Worm (Caenorhabditis elegans) whole organism, L4 larva: ENCODE results near the gene tbc-13.
A peak's percentile ranks its signal among the peaks of the same experiment; 100 is the strongest.

ENCODE experiments used
- F10B5.3 ChIP-seq: sonication (generic microtip); optimal IDR thresholded peaks from 2 replicates; lab custom pipeline; 2016; ENCODE audit warnings: mild to moderate bottlenecking, missing genetic modification characterization, missing compliant biosample characterization
- F26F4.8 ChIP-seq: fragments of 200-800 bp; sonication (Bioruptor generic); conservative IDR thresholded peaks from 2 replicates; pipeline ENCODE4 v1.3.6; 2022; ENCODE audit warnings: missing genetic modification characterization, missing compliant biosample characterization
- F37D6.2 ChIP-seq: sonication (generic microtip); optimal IDR thresholded peaks from 2 replicates; lab custom pipeline; 2016; ENCODE audit warnings: mild to moderate bottlenecking, missing genetic modification characterization, missing compliant biosample characterization
- F49E8.2 ChIP-seq: sonication (generic microtip); optimal IDR thresholded peaks from 2 replicates; lab custom pipeline; 2016; ENCODE audit warnings: missing compliant biosample characterization, mild to moderate bottlenecking, missing genetic modification characterization, borderline replicate concordance
- R02D3.7 ChIP-seq: fragments of 150-350 bp; sonication (generic microtip); optimal IDR thresholded peaks from 3 replicates; lab custom pipeline; 2014; ENCODE audit warnings: missing biosample characterization, missing genetic modification characterization
- T26A8.4 ChIP-seq: fragments of 200-800 bp; sonication (Bioruptor generic); IDR thresholded peaks from 2 replicates; pipeline ENCODE4 v1.3.6; 2022; ENCODE audit warnings: missing genetic modification characterization, missing compliant biosample characterization
- Y75B8A.6 ChIP-seq: fragments of 200-800 bp; sonication (Bioruptor generic); IDR thresholded peaks from 2 replicates; pipeline ENCODE4 v1.3.6; 2022; ENCODE audit warnings: missing genetic modification reagents, missing genetic modification characterization, missing compliant biosample characterization
- ZK337.2 ChIP-seq: fragments of 200-800 bp; sonication (Bioruptor generic); IDR thresholded peaks from 2 replicates; pipeline ENCODE4 v1.3.6; 2022; ENCODE audit warnings: missing genetic modification reagents, missing genetic modification characterization, missing compliant biosample characterization
- ZK546.5 ChIP-seq, 2 experiments: sonication (generic microtip); optimal IDR thresholded peaks; 2 replicates each; lab custom pipeline; 2017; ENCODE audit warnings: missing biosample characterization in 2 of 2, missing genetic modification characterization in 2 of 2
- aly-2 ChIP-seq: sonication (generic microtip); optimal IDR thresholded peaks from 2 replicates; lab custom pipeline; 2018; ENCODE audit warnings: missing biosample characterization, missing genetic modification characterization
- attf-4 ChIP-seq: sonication (generic microtip); optimal IDR thresholded peaks from 3 replicates; lab custom pipeline; 2017; ENCODE audit warnings: missing biosample characterization, missing genetic modification characterization
- ceh-28 ChIP-seq: fragments of 150-350 bp; optimal IDR thresholded peaks from 2 replicates; lab custom pipeline; 2014; ENCODE audit warnings: missing biosample characterization, missing genetic modification reagents, missing genetic modification characterization
- cey-2 ChIP-seq: sonication (generic microtip); optimal IDR thresholded peaks from 3 replicates; lab custom pipeline; 2017; ENCODE audit warnings: missing genetic modification characterization, mild to moderate bottlenecking, missing compliant biosample characterization, antibody characterized with exemption, borderline replicate concordance; ENCODE audit not compliant: insufficient read depth
- ctbp-1 ChIP-seq: fragments of 200-800 bp; sonication (Bioruptor generic); IDR thresholded peaks from 2 replicates; pipeline ENCODE4 v1.3.6; 2022; ENCODE audit warnings: missing genetic modification reagents, missing genetic modification characterization, missing compliant biosample characterization
- daf-12 ChIP-seq: fragments of 150-350 bp; optimal IDR thresholded peaks from 2 replicates; lab custom pipeline; 2014; ENCODE audit warnings: missing biosample characterization, missing genetic modification reagents, missing genetic modification characterization
- daf-19 ChIP-seq: fragments of 200-800 bp; sonication (Bioruptor generic); conservative IDR thresholded peaks from 2 replicates; pipeline ENCODE4 v1.3.6; 2022; ENCODE audit warnings: missing genetic modification characterization, missing compliant biosample characterization
- daf-8 ChIP-seq: fragments of 200-800 bp; sonication (Bioruptor generic); IDR thresholded peaks from 2 replicates; pipeline ENCODE4 v1.3.6; 2022; ENCODE audit warnings: missing genetic modification characterization, missing compliant biosample characterization
- dpl-1 ChIP-seq: fragments of 150-350 bp; optimal IDR thresholded peaks from 2 replicates; lab custom pipeline; 2014; ENCODE audit warnings: missing biosample characterization, missing genetic modification reagents, missing genetic modification characterization
- fkh-10 ChIP-seq: fragments of 150-350 bp; optimal IDR thresholded peaks from 2 replicates; lab custom pipeline; 2014; ENCODE audit warnings: missing biosample characterization, missing genetic modification reagents, missing genetic modification characterization
- fos-1 ChIP-seq: fragments of 150-350 bp; optimal IDR thresholded peaks from 2 replicates; lab custom pipeline; 2014; ENCODE audit warnings: missing biosample characterization, missing genetic modification characterization
- gei-8 ChIP-seq: fragments of 200-800 bp; sonication (Bioruptor generic); optimal IDR thresholded peaks from 2 replicates; lab custom pipeline; 2018; ENCODE audit warnings: mild to moderate bottlenecking, missing genetic modification characterization, missing compliant biosample characterization
- hlh-11 ChIP-seq: fragments of 200-800 bp; sonication (Bioruptor generic); optimal IDR thresholded peaks from 2 replicates; lab custom pipeline; 2018; ENCODE audit warnings: mild to moderate bottlenecking, missing genetic modification characterization, missing compliant biosample characterization
- hlh-30 ChIP-seq: sonication (generic microtip); optimal IDR thresholded peaks from 2 replicates; lab custom pipeline; 2017; ENCODE audit warnings: antibody characterized with exemption, mild to moderate bottlenecking, missing genetic modification characterization, missing compliant biosample characterization; ENCODE audit not compliant: insufficient read depth
- hmg-1.1 ChIP-seq: fragments of 200-800 bp; sonication (Bioruptor generic); IDR thresholded peaks from 2 replicates; pipeline ENCODE4 v1.3.6; 2022; ENCODE audit warnings: missing genetic modification reagents, missing genetic modification characterization, missing compliant biosample characterization
- jun-1 ChIP-seq: fragments of 150-350 bp; optimal IDR thresholded peaks from 2 replicates; lab custom pipeline; 2014; ENCODE audit warnings: missing biosample characterization, missing genetic modification reagents, missing genetic modification characterization
- lim-7 ChIP-seq: fragments of 200-800 bp; sonication (Bioruptor generic); IDR thresholded peaks from 2 replicates; pipeline ENCODE4 v1.3.6; 2022; ENCODE audit warnings: missing genetic modification characterization, missing compliant biosample characterization
- lin-15B ChIP-seq: fragments of 150-350 bp; sonication (generic microtip); optimal IDR thresholded peaks from 3 replicates; lab custom pipeline; 2014; ENCODE audit warnings: missing biosample characterization, missing genetic modification characterization
- lin-38 ChIP-seq: fragments of 200-800 bp; sonication (Bioruptor generic); IDR thresholded peaks from 2 replicates; pipeline ENCODE4 v1.3.6; 2022; ENCODE audit warnings: missing genetic modification reagents, missing genetic modification characterization, missing compliant biosample characterization
- lsy-2 ChIP-seq, 2 experiments: fragments of 150-350 bp in 1 of 2; sonication (generic microtip) in 1 of 2; optimal IDR thresholded peaks; 2 replicates each; lab custom pipeline; 2014 to 2017; ENCODE audit warnings: missing biosample characterization in 2 of 2, missing genetic modification characterization in 2 of 2
- madf-9 ChIP-seq: fragments of 200-800 bp; sonication (Bioruptor generic); conservative IDR thresholded peaks from 2 replicates; pipeline ENCODE4 v1.3.6; 2022; ENCODE audit warnings: missing genetic modification reagents, missing genetic modification characterization, missing compliant biosample characterization
- mdl-1 ChIP-seq, 2 experiments: fragments of 150-350 bp in 1 of 2; sonication (generic microtip) in 1 of 2; optimal IDR thresholded peaks; 2 replicates each; lab custom pipeline; 2014 to 2017; ENCODE audit warnings: missing biosample characterization in 2 of 2, missing genetic modification characterization in 2 of 2
- mdt-29 ChIP-seq: fragments of 200-800 bp; sonication (Bioruptor generic); IDR thresholded peaks from 2 replicates; pipeline ENCODE4 v1.3.6; 2022; ENCODE audit warnings: missing genetic modification reagents, missing genetic modification characterization, missing compliant biosample characterization
- mep-1 ChIP-seq: fragments of 150-350 bp; sonication (generic microtip); optimal IDR thresholded peaks from 3 replicates; lab custom pipeline; 2014; ENCODE audit warnings: missing biosample characterization, missing genetic modification characterization
- mes-2 ChIP-seq: sonication (generic microtip); optimal IDR thresholded peaks from 2 replicates; lab custom pipeline; 2016; ENCODE audit warnings: missing genotype, mild to moderate bottlenecking, missing genetic modification characterization, missing compliant biosample characterization; ENCODE audit not compliant: poor library complexity, severe bottlenecking
- nhr-10 ChIP-seq: fragments of 150-350 bp; optimal IDR thresholded peaks from 2 replicates; lab custom pipeline; 2014; ENCODE audit warnings: missing biosample characterization, missing genetic modification characterization
- nhr-102 ChIP-seq: sonication (generic microtip); optimal IDR thresholded peaks from 2 replicates; lab custom pipeline; 2016; ENCODE audit warnings: mild to moderate bottlenecking, missing genetic modification characterization, moderate library complexity, missing compliant biosample characterization
- nhr-111 ChIP-seq: fragments of 200-800 bp; sonication (Bioruptor generic); optimal IDR thresholded peaks from 2 replicates; lab custom pipeline; 2018; ENCODE audit warnings: mild to moderate bottlenecking, missing genetic modification characterization, missing compliant biosample characterization
- nhr-28 ChIP-seq: fragments of 150-350 bp; optimal IDR thresholded peaks from 2 replicates; lab custom pipeline; 2014; ENCODE audit warnings: missing biosample characterization, missing genetic modification characterization
- php-3 ChIP-seq: fragments of 200-800 bp; sonication (Bioruptor generic); IDR thresholded peaks from 2 replicates; pipeline ENCODE4 v1.3.6; 2022; ENCODE audit warnings: missing genetic modification reagents, missing genetic modification characterization, missing compliant biosample characterization
- pqm-1 ChIP-seq: sonication (generic microtip); optimal IDR thresholded peaks from 2 replicates; lab custom pipeline; 2017; ENCODE audit warnings: missing biosample characterization, missing genetic modification characterization
- rbr-2 ChIP-seq: sonication (generic microtip); optimal IDR thresholded peaks from 2 replicates; lab custom pipeline; 2016; ENCODE audit warnings: missing genotype, missing genetic modification characterization, missing compliant biosample characterization
- set-16 ChIP-seq: fragments of 200-800 bp; sonication (Bioruptor generic); IDR thresholded peaks from 2 replicates; pipeline ENCODE4 v1.3.6; 2022; ENCODE audit warnings: missing genetic modification reagents, missing genetic modification characterization, missing compliant biosample characterization
- skn-1 ChIP-seq: fragments of 150-350 bp; optimal IDR thresholded peaks from 2 replicates; lab custom pipeline; 2014; ENCODE audit warnings: missing biosample characterization, missing genetic modification characterization
- snpc-1.2 ChIP-seq: fragments of 200-800 bp; sonication (Bioruptor generic); IDR thresholded peaks from 2 replicates; pipeline ENCODE4 v1.3.6; 2022; ENCODE audit warnings: missing genetic modification reagents, missing genetic modification characterization, missing compliant biosample characterization
- spr-1 ChIP-seq: sonication (generic microtip); optimal IDR thresholded peaks from 2 replicates; lab custom pipeline; 2016; ENCODE audit warnings: mild to moderate bottlenecking, missing genetic modification characterization, missing compliant biosample characterization
- tra-1 ChIP-seq: fragments of 200-800 bp; sonication (Bioruptor generic); IDR thresholded peaks from 2 replicates; pipeline ENCODE4 v1.3.6; 2022; ENCODE audit warnings: missing genetic modification reagents, missing genetic modification characterization, missing compliant biosample characterization
- unc-39 ChIP-seq: sonication (generic microtip); optimal IDR thresholded peaks from 2 replicates; lab custom pipeline; 2017; ENCODE audit warnings: missing biosample characterization, missing genetic modification characterization
- zfp-2 ChIP-seq: sonication (generic microtip); optimal IDR thresholded peaks from 2 replicates; lab custom pipeline; 2016; ENCODE audit warnings: mild to moderate bottlenecking, missing genetic modification characterization, missing compliant biosample characterization
- zip-11 ChIP-seq: fragments of 200-800 bp; sonication (Bioruptor generic); IDR thresholded peaks from 2 replicates; pipeline ENCODE4 v1.3.6; 2022; ENCODE audit warnings: missing genetic modification characterization, missing compliant biosample characterization
- zip-2 ChIP-seq: fragments of 150-350 bp; optimal IDR thresholded peaks from 2 replicates; lab custom pipeline; 2014; ENCODE audit warnings: missing biosample characterization, missing genetic modification characterization

tbc-13 gene

ce11 chrX:12509334-12509944 lies 24.6 kb downstream of the tbc-13 start (continued):
- TF ChIP-seq fkh-10 (no peak), unc-39 (tag; lab: Kevin White, UChicago) (no peak), F26F4.8 (GFP tag; lab: Robert Waterston, UW) (no peak), daf-8 (no peak), lsy-2 (tag; optimal IDR thresholded peaks at IDR 0.05; lab: Kevin White, UChicago) (peak in 1 of 2 experiments; percentile 68), lin-38 (GFP tag; lab: Robert Waterston, UW) (no peak), snpc-1.2 (no peak), R02D3.7 (no peak), F37D6.2 (tag; lab: Kevin White, UChicago) (no peak), zip-2 (tag; lab: Kevin White, UChicago) (peak; percentile 13), set-16 (GFP tag; lab: Robert Waterston, UW) (no peak), php-3 (peak; percentile 83), Y75B8A.6 (no peak), cey-2 (tag; lab: Kevin White, UChicago) (peak; percentile 73), fos-1 (tag; lab: Kevin White, UChicago) (no peak), mdl-1 (tag; optimal IDR thresholded peaks at IDR 0.05; lab: Kevin White, UChicago) (peak in 1 of 2 experiments; percentile 62), zip-11 (no peak), mep-1 (peak; percentile 73), hlh-11 (tag; lab: Kevin White, UChicago) (peak; percentile 92), rbr-2 (tag; lab: Kevin White, UChicago) (no peak), nhr-10 (tag; lab: Kevin White, UChicago) (peak; percentile 70), F10B5.3 (tag; lab: Kevin White, UChicago) (no peak), pqm-1 (peak; percentile 86), ctbp-1 (no peak), nhr-111 (GFP tag; lab: Kevin White, UChicago) (no peak), gei-8 (no peak), T26A8.4 (GFP tag; lab: Robert Waterston, UW) (no peak), hlh-30 (tag; lab: Kevin White, UChicago) (peak; percentile 80), spr-1 (no peak), madf-9 (GFP tag; lab: Robert Waterston, UW) (no peak), nhr-28 (tag; lab: Kevin White, UChicago) (peak; percentile 75), nhr-102 (tag; lab: Kevin White, UChicago) (peak; percentile 65), ZK546.5 (tag; optimal IDR thresholded peaks at IDR 0.05; lab: Kevin White, UChicago) (no peak), dpl-1 (no peak), daf-12 (tag; lab: Kevin White, UChicago) (no peak), zfp-2 (tag; lab: Kevin White, UChicago) (no peak), F49E8.2 (tag; lab: Kevin White, UChicago) (no peak)

ce11 chrX:12510148-12510785 lies 25.4 kb downstream of the tbc-13 start:
- no peak for TF ChIP-seq skn-1 (tag; lab: Kevin White, UChicago)
- peak; percentile 17 for TF ChIP-seq jun-1 (tag; lab: Kevin White, UChicago)
- TF ChIP-seq unc-39 (tag; lab: Kevin White, UChicago) = no peak
- no peak for TF ChIP-seq ZK337.2
- no peak for TF ChIP-seq pqm-1
- TF ChIP-seq Y75B8A.6 = no peak
- no peak for TF ChIP-seq lim-7
- no peak for TF ChIP-seq aly-2 (tag; lab: Kevin White, UChicago)
- no peak for TF ChIP-seq lin-15B (tag; lab: Kevin White, UChicago)
- TF ChIP-seq cey-2 (tag; lab: Kevin White, UChicago) = no peak
- TF ChIP-seq zfp-2 (tag; lab: Kevin White, UChicago) = no peak
- TF ChIP-seq mdt-29 (GFP tag; lab: Robert Waterston, UW) = no peak
- TF ChIP-seq zip-2 (tag; lab: Kevin White, UChicago) = no peak
- no peak for TF ChIP-seq ceh-28 (tag; lab: Kevin White, UChicago)
- no peak for TF ChIP-seq tra-1 (GFP tag; lab: Robert Waterston, UW)
- no peak for TF ChIP-seq daf-12 (tag; lab: Kevin White, UChicago)
- peak; percentile 38 for TF ChIP-seq mes-2 (tag; lab: Kevin White, UChicago)
- no peak for TF ChIP-seq daf-19
- peak; percentile 42 for TF ChIP-seq hlh-30 (tag; lab: Kevin White, UChicago)
- TF ChIP-seq spr-1 = no peak
- TF ChIP-seq attf-4 (tag; lab: Kevin White, UChicago) = no peak
- peak; percentile 63 for TF ChIP-seq hmg-1.1 (GFP tag; lab: Robert Waterston, UW)
